Comparison of ENCODE assay signal across 1 fruit fly cellular context in genomic region chrX:5746864-5747861, dm6.
TF ChIP-seq lines count a peak whose summit lies in the region.

TSS of gene IntS6 (minus strand) at chrX:5747254.
TSS of gene Rtel1 (plus strand) at chrX:5747747.

TF ChIP-seq in whole organism, embryonic, 481 proteins besides CTCF, POLR2A, EP300 and RAD21 (continued from another document and continues in another):
- TF ChIP-seq BEAF-32 (GFP tag; optimal IDR thresholded peaks at IDR 0.05; lab: Kevin White, UChicago) (peak; percentile 58), oc (tag; optimal IDR thresholded peaks at IDR 0.05; lab: Kevin White, UChicago) (peak; percentile 83), Max (GFP tag; optimal IDR thresholded peaks at IDR 0.05; lab: Kevin White, UChicago) (peak; percentile 87), tna (GFP tag; IDR thresholded peaks at IDR 0.05; lab: Robert Waterston, UW; ENCODE audit: partially characterized antibody) (no peak), Dip2 (GFP tag; IDR thresholded peaks at IDR 0.05; lab: Robert Waterston, UW) (no peak), vvl (GFP tag; IDR thresholded peaks at IDR 0.05; lab: Robert Waterston, UW) (peak; percentile 92), CG18011 (GFP tag; optimal IDR thresholded peaks at IDR 0.05; lab: Kevin White, UChicago) (peak; percentile 73), CG12219 (GFP tag; optimal IDR thresholded peaks at IDR 0.05; lab: Kevin White, UChicago) (peak; percentile 89), CG33213 (GFP tag; optimal IDR thresholded peaks at IDR 0.05; lab: Kevin White, UChicago) (peak; percentile 79), cas (GFP tag; IDR thresholded peaks at IDR 0.05; lab: Robert Waterston, UW) (peak; percentile 66; the same call in 1 of the 2 replicates), kni (GFP tag; optimal IDR thresholded peaks at IDR 0.05; lab: Kevin White, UChicago) (peak; percentile 76), CG3838 (GFP tag; optimal IDR thresholded peaks at IDR 0.05; lab: Kevin White, UChicago) (peak; percentile 79), chn (GFP tag; optimal IDR thresholded peaks at IDR 0.05; lab: Kevin White, UChicago) (peak; percentile 87), Dref (GFP tag; IDR thresholded peaks at IDR 0.05; lab: Robert Waterston, UW) (peak; percentile 62), Rx (GFP tag; IDR thresholded peaks at IDR 0.05; lab: Robert Waterston, UW) (peak; percentile 83), insv (GFP tag; optimal IDR thresholded peaks at IDR 0.05; lab: Kevin White, UChicago) (peak in 1 of 2 experiments; percentile 55), CG11504 (tag; optimal IDR thresholded peaks at IDR 0.05; lab: Kevin White, UChicago) (peak; percentile 90), cwo (GFP tag; optimal IDR thresholded peaks at IDR 0.05; lab: Kevin White, UChicago) (peak; percentile 82), jing (GFP tag; optimal IDR thresholded peaks at IDR 0.05; lab: Kevin White, UChicago) (peak; percentile 78), lmd (GFP tag; IDR thresholded peaks at IDR 0.05; lab: Robert Waterston, UW) (peak; percentile 93), otp (GFP tag; IDR thresholded peaks at IDR 0.05; lab: Robert Waterston, UW) (peak; percentile 69; the same call in 2 of the 3 replicates), CG4820 (GFP tag; optimal IDR thresholded peaks at IDR 0.05; lab: Kevin White, UChicago) (peak; percentile 90), Deaf1 (tag; optimal IDR thresholded peaks at IDR 0.05; lab: Kevin White, UChicago) (peak; percentile 96), Drgx (GFP tag; IDR thresholded peaks at IDR 0.05; lab: Robert Waterston, UW) (peak; percentile 88), ci (GFP tag; IDR thresholded peaks at IDR 0.05; lab: Robert Waterston, UW) (peak; percentile 88), Aef1 (GFP tag; IDR thresholded peaks at IDR 0.05; lab: Robert Waterston, UW) (peak; percentile 90), tll (GFP tag; optimal IDR thresholded peaks at IDR 0.05; lab: Kevin White, UChicago) (peak; percentile 1 to 14), Atf3 (GFP tag; optimal IDR thresholded peaks at IDR 0.05; lab: Kevin White, UChicago) (peak; percentile 86), NFAT (GFP tag; IDR thresholded peaks at IDR 0.05; lab: Robert Waterston, UW) (peak; percentile 85), ab (GFP tag; optimal IDR thresholded peaks at IDR 0.05; lab: Kevin White, UChicago) (peak; percentile 75), CG9727 (GFP tag; optimal IDR thresholded peaks at IDR 0.05; lab: Kevin White, UChicago) (peak; percentile 84), CG12236 (GFP tag; optimal IDR thresholded peaks at IDR 0.05; lab: Kevin White, UChicago) (peak; percentile 82), Hand (GFP tag; optimal IDR thresholded peaks at IDR 0.05; lab: Kevin White, UChicago) (peak; percentile 72), Nf-YB (GFP tag; optimal IDR thresholded peaks at IDR 0.05; lab: Kevin White, UChicago) (peak; percentile 66), CG17186 (GFP tag; optimal IDR thresholded peaks at IDR 0.05; lab: Kevin White, UChicago) (peak; percentile 76), B-H1 (GFP tag; IDR thresholded peaks at IDR 0.05; lab: Robert Waterston, UW) (peak; percentile 76), CG10209 (GFP tag; optimal IDR thresholded peaks at IDR 0.05; lab: Kevin White, UChicago) (peak; percentile 100), Lim3 (GFP tag; IDR thresholded peaks at IDR 0.05; lab: Robert Waterston, UW) (peak; percentile 69), CG42726 (GFP tag; IDR thresholded peaks at IDR 0.05; lab: Robert Waterston, UW; ENCODE audit: partially characterized antibody) (peak; percentile 63; the same call in 1 of the 2 replicates), Asciz (GFP tag; optimal IDR thresholded peaks at IDR 0.05; lab: Kevin White, UChicago) (peak; percentile 66), CHES-1-like (GFP tag; optimal IDR thresholded peaks at IDR 0.05; lab: Kevin White, UChicago) (peak; percentile 88), NC2α (GFP tag; optimal IDR thresholded peaks at IDR 0.05; lab: Kevin White, UChicago) (peak; percentile 65), CG11456 (GFP tag; IDR thresholded peaks at IDR 0.05; lab: Robert Waterston, UW) (peak; percentile 88), CG2889 (GFP tag; IDR thresholded peaks at IDR 0.05; lab: Robert Waterston, UW) (peak; percentile 74), CG17612 (GFP tag; IDR thresholded peaks at IDR 0.05; lab: Robert Waterston, UW) (peak; percentile 80), CG5953 (GFP tag; IDR thresholded peaks at IDR 0.05; lab: Robert Waterston, UW) (no peak), CG11093 (GFP tag; IDR thresholded peaks at IDR 0.05; lab: Robert Waterston, UW) (peak; percentile 89), CG10654 (GFP tag; optimal IDR thresholded peaks at IDR 0.05; lab: Kevin White, UChicago) (peak; percentile 84), CG31388 (GFP tag; optimal IDR thresholded peaks at IDR 0.05; lab: Kevin White, UChicago) (peak; percentile 62), Fer2 (tag; optimal IDR thresholded peaks at IDR 0.05; lab: Kevin White, UChicago) (peak; percentile 88), CG8388 (GFP tag; optimal IDR thresholded peaks at IDR 0.05; lab: Kevin White, UChicago) (peak; percentile 87), NC2β (GFP tag; optimal IDR thresholded peaks at IDR 0.05; lab: Kevin White, UChicago) (peak; percentile 77), MTF-1 (GFP tag; optimal IDR thresholded peaks at IDR 0.05; lab: Kevin White, UChicago; ENCODE audit: borderline replicate concordance) (peak; percentile 83), CG9609 (GFP tag; optimal IDR thresholded peaks at IDR 0.05; lab: Kevin White, UChicago) (peak; percentile 91), mld (GFP tag; IDR thresholded peaks at IDR 0.05; lab: Robert Waterston, UW; ENCODE audit: partially characterized antibody) (no peak), CG6813 (GFP tag; optimal IDR thresholded peaks at IDR 0.05; lab: Kevin White, UChicago) (peak; percentile 72), CG7357 (GFP tag; IDR thresholded peaks at IDR 0.05; lab: Robert Waterston, UW) (peak; percentile 80), dpn (GFP tag; optimal IDR thresholded peaks at IDR 0.05; lab: Kevin White, UChicago) (peak; percentile 91 to 92), CG3995 (GFP tag; optimal IDR thresholded peaks at IDR 0.05; lab: Kevin White, UChicago) (peak; percentile 94), exex (tag; optimal IDR thresholded peaks at IDR 0.05; lab: Kevin White, UChicago) (peak; percentile 73), Sox100B (GFP tag; optimal IDR thresholded peaks at IDR 0.05; lab: Kevin White, UChicago) (peak; percentile 82), CG4424 (GFP tag; optimal IDR thresholded peaks at IDR 0.05; lab: Kevin White, UChicago) (peak; percentile 90), Hr39 (optimal IDR thresholded peaks at IDR 0.05; lab: Kevin White, UChicago) (no peak), hth (optimal IDR thresholded peaks at IDR 0.05; lab: Kevin White, UChicago) (no peak), nom (GFP tag; optimal IDR thresholded peaks at IDR 0.05; lab: Kevin White, UChicago) (peak; percentile 67), BtbVII (GFP tag; optimal IDR thresholded peaks at IDR 0.05; lab: Kevin White, UChicago) (peak; percentile 77), Myb (GFP tag; optimal IDR thresholded peaks at IDR 0.05; lab: Kevin White, UChicago) (peak; percentile 81), fd64A (GFP tag; optimal IDR thresholded peaks at IDR 0.05; lab: Kevin White, UChicago) (peak; percentile 46), CG2120 (GFP tag; optimal IDR thresholded peaks at IDR 0.05; lab: Kevin White, UChicago) (peak; percentile 96), CG11398 (GFP tag; optimal IDR thresholded peaks at IDR 0.05; lab: Kevin White, UChicago) (peak; percentile 86), cato (GFP tag; optimal IDR thresholded peaks at IDR 0.05; lab: Kevin White, UChicago; ENCODE audit: borderline replicate concordance) (peak; percentile 84), lola (GFP tag; optimal IDR thresholded peaks at IDR 0.05; lab: Kevin White, UChicago) (peak in 1 of 3 experiments; percentile 82), CG7372 (GFP tag; IDR thresholded peaks at IDR 0.05; lab: Robert Waterston, UW) (peak; percentile 84), TFAM (GFP tag; optimal IDR thresholded peaks at IDR 0.05; lab: Kevin White, UChicago) (no peak), H2.0 (GFP tag; IDR thresholded peaks at IDR 0.05; lab: Robert Waterston, UW) (peak; percentile 87), Gsc (GFP tag; IDR thresholded peaks at IDR 0.05; lab: Robert Waterston, UW) (peak; percentile 72), tx (GFP tag; optimal IDR thresholded peaks at IDR 0.05; lab: Kevin White, UChicago) (peak; percentile 91), jigr1 (GFP tag; IDR thresholded peaks at IDR 0.05; lab: Robert Waterston, UW) (peak; percentile 80; the same call in 2 of the 3 replicates), CG10267 (tag; optimal IDR thresholded peaks at IDR 0.05; lab: Kevin White, UChicago) (peak; percentile 78), hb (GFP tag; IDR thresholded peaks at IDR 0.05; lab: Robert Waterston, UW; ENCODE audit: partially characterized antibody) (no peak), br (optimal IDR thresholded peaks at IDR 0.05; lab: Kevin White, UChicago) (no peak), CG15696 (tag; optimal IDR thresholded peaks at IDR 0.05; lab: Kevin White, UChicago) (peak; percentile 86), CG1832 (GFP tag; optimal IDR thresholded peaks at IDR 0.05; lab: Kevin White, UChicago) (peak; percentile 96), disco-r (GFP tag; optimal IDR thresholded peaks at IDR 0.05; lab: Kevin White, UChicago) (peak; percentile 89), klu (GFP tag; IDR thresholded peaks at IDR 0.05; lab: Robert Waterston, UW) (peak; percentile 86), CG2678 (tag; optimal IDR thresholded peaks at IDR 0.05; lab: Kevin White, UChicago) (peak; percentile 94), Hr3 (GFP tag; optimal IDR thresholded peaks at IDR 0.05; lab: Kevin White, UChicago) (peak; percentile 89), Mrtf (GFP tag; IDR thresholded peaks at IDR 0.05; lab: Robert Waterston, UW) (peak; percentile 89), Nf-YC (tag; optimal IDR thresholded peaks at IDR 0.05; lab: Kevin White, UChicago) (peak; percentile 79), CG30431 (GFP tag; optimal IDR thresholded peaks at IDR 0.05; lab: Kevin White, UChicago) (peak; percentile 87), Awh (GFP tag; IDR thresholded peaks at IDR 0.05; lab: Robert Waterston, UW) (peak; percentile 78), pfk (GFP tag; optimal IDR thresholded peaks at IDR 0.05; lab: Kevin White, UChicago) (peak; percentile 36), h (optimal IDR thresholded peaks at IDR 0.05; lab: Kevin White, UChicago) (no peak), sd (tag; optimal IDR thresholded peaks at IDR 0.05; lab: Kevin White, UChicago) (peak; percentile 61), ATbp (GFP tag; optimal IDR thresholded peaks at IDR 0.05; lab: Kevin White, UChicago) (peak; percentile 77), slbo (GFP tag; IDR thresholded peaks at IDR 0.05; lab: Robert Waterston, UW) (peak; percentile 95), ac (GFP tag; optimal IDR thresholded peaks at IDR 0.05; lab: Kevin White, UChicago) (peak; percentile 18), CG1233 (GFP tag; optimal IDR thresholded peaks at IDR 0.05; lab: Kevin White, UChicago) (peak; percentile 88), CG4404 (GFP tag; IDR thresholded peaks at IDR 0.05; lab: Robert Waterston, UW) (peak; percentile 85), z (GFP tag; IDR thresholded peaks at IDR 0.05; lab: Robert Waterston, UW) (0 out of 3 replicates have a peak, but pooled peaks have one; percentile 11), CG6791 (GFP tag; IDR thresholded peaks at IDR 0.05; lab: Robert Waterston, UW; ENCODE audit: partially characterized antibody) (peak; percentile 31; the same call in 1 of the 3 replicates), dan (GFP tag; IDR thresholded peaks at IDR 0.05; lab: Robert Waterston, UW) (peak; percentile 77), rib (GFP tag; IDR thresholded peaks at IDR 0.05; lab: Robert Waterston, UW) (peak; percentile 84), Six4 (GFP tag; optimal IDR thresholded peaks at IDR 0.05; lab: Kevin White, UChicago) (peak; percentile 80), gsb-n (tag; optimal IDR thresholded peaks at IDR 0.05; lab: Kevin White, UChicago) (peak; percentile 76), tgo (GFP tag; IDR thresholded peaks at IDR 0.05; lab: Robert Waterston, UW) (peak; percentile 88), CG3163 (GFP tag; optimal IDR thresholded peaks at IDR 0.05; lab: Kevin White, UChicago) (peak; percentile 63), org-1 (GFP tag; optimal IDR thresholded peaks at IDR 0.05; lab: Kevin White, UChicago) (peak; percentile 71), CG13775 (GFP tag; optimal IDR thresholded peaks at IDR 0.05; lab: Kevin White, UChicago) (peak; percentile 86), ham (GFP tag; IDR thresholded peaks at IDR 0.05; lab: Robert Waterston, UW) (peak; percentile 83), ash1 (GFP tag; optimal IDR thresholded peaks at IDR 0.05; lab: Kevin White, UChicago) (peak; percentile 14), her (GFP tag; optimal IDR thresholded peaks at IDR 0.05; lab: Kevin White, UChicago) (peak; percentile 90), cad (GFP tag; optimal IDR thresholded peaks at IDR 0.05; lab: Kevin White, UChicago) (no peak), CG11696 (GFP tag; IDR thresholded peaks at IDR 0.05; lab: Robert Waterston, UW) (peak; percentile 37; the same call in 1 of the 2 replicates), Stat92E (GFP tag; optimal IDR thresholded peaks at IDR 0.05; lab: Kevin White, UChicago) (peak in 1 of 3 experiments; percentile 38), gro (GFP tag; optimal IDR thresholded peaks at IDR 0.05; lab: Kevin White, UChicago) (peak; percentile 91), fd3F (GFP tag; optimal IDR thresholded peaks at IDR 0.05; lab: Kevin White, UChicago) (peak; percentile 87), sna (GFP tag; IDR thresholded peaks at IDR 0.05; lab: Robert Waterston, UW; ENCODE audit: partially characterized antibody) (no peak), sens (GFP tag; lab: Kevin White, UChicago) (peak; percentile 98), fu2 (GFP tag; optimal IDR thresholded peaks at IDR 0.05; lab: Kevin White, UChicago) (peak; percentile 90), Elba2 (GFP tag; optimal IDR thresholded peaks at IDR 0.05; lab: Kevin White, UChicago) (peak; percentile 39), CG3065 (GFP tag; optimal IDR thresholded peaks at IDR 0.05; lab: Kevin White, UChicago) (peak; percentile 64), CG12744 (GFP tag; optimal IDR thresholded peaks at IDR 0.05; lab: Kevin White, UChicago) (peak; percentile 88), ro (GFP tag; IDR thresholded peaks at IDR 0.05; lab: Robert Waterston, UW) (0 out of 2 replicates have a peak, but pooled peaks have one; percentile 38), CG10366 (GFP tag; IDR thresholded peaks at IDR 0.05; lab: Robert Waterston, UW) (peak; percentile 85), luna (GFP tag; optimal IDR thresholded peaks at IDR 0.05; lab: Kevin White, UChicago) (peak; percentile 71), CG4854 (GFP tag; optimal IDR thresholded peaks at IDR 0.05; lab: Kevin White, UChicago) (peak; percentile 78), B-H2 (GFP tag; optimal IDR thresholded peaks at IDR 0.05; lab: Kevin White, UChicago) (peak; percentile 93), lbe (GFP tag; optimal IDR thresholded peaks at IDR 0.05; lab: Kevin White, UChicago) (peak; percentile 73), CG9215 (GFP tag; IDR thresholded peaks at IDR 0.05; lab: Robert Waterston, UW) (peak; percentile 90)
